Worm (Caenorhabditis elegans): ENCODE results near the gene chil-19.

- no peak for TF ChIP-seq unc-62 (GFP tag; optimal IDR thresholded peaks at IDR 0.05)
- no peak for TF ChIP-seq nhr-28 (tag; optimal IDR thresholded peaks at IDR 0.05)
- no peak for TF ChIP-seq mls-2 (tag; optimal IDR thresholded peaks at IDR 0.05)
- no peak for TF ChIP-seq ces-1 (GFP tag; optimal IDR thresholded peaks at IDR 0.05)
- no peak for TF ChIP-seq nhr-12 (tag; optimal IDR thresholded peaks at IDR 0.05)
- no peak for TF ChIP-seq snpc-4 (tag; optimal IDR thresholded peaks at IDR 0.05)
- no peak for TF ChIP-seq blmp-1 (tag; optimal IDR thresholded peaks at IDR 0.05)
- TF ChIP-seq mab-5 (tag; optimal IDR thresholded peaks at IDR 0.05) = no peak
- no peak for TF ChIP-seq pha-4 (tag; optimal IDR thresholded peaks at IDR 0.05)
- TF ChIP-seq nhr-76 (tag; optimal IDR thresholded peaks at IDR 0.05) = no peak
These were observed 36.4 kb upstream of the chil-19 start for ce11 chrII:9490589-9490988.

All from whole organism, mixed stage, embryonic.